Fruit fly (Drosophila melanogaster): ENCODE results near the gene CG13288.
A peak's percentile ranks its signal among the peaks of the same experiment; 100 is the strongest.

The CG13288 gene

DNA sequence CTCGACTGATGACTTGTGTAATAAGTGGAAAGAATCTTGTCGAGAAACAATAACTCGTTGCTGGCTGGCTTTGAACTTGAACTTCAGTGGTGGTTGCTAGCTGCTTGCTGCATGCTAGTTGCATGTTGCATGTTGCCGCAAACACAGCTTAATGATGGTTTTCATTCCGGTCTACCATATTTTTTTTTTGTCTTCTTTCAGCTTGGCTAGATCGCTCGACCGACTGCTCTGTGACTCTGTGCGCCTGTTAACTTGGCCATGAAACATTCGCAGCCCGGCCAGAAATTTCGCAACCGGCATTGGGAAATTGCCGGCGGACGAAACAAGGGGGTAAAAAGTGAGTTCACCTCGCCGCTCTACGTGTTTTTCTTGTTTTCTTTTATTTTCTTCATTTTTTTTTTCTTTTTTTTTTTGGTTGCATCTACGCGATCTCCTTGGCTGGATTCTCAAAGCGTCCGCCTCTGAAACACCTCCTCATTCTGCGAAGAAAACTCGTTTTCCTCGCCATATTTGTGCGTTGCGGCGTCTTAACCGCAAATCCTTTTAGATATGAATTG lies 36.2 kb downstream of the CG13288 start:
- no peak for TF ChIP-seq CTCF (optimal IDR thresholded peaks at IDR 0.05)
- TF ChIP-seq CG8478 (optimal IDR thresholded peaks at IDR 0.05) = no peak

DNA sequence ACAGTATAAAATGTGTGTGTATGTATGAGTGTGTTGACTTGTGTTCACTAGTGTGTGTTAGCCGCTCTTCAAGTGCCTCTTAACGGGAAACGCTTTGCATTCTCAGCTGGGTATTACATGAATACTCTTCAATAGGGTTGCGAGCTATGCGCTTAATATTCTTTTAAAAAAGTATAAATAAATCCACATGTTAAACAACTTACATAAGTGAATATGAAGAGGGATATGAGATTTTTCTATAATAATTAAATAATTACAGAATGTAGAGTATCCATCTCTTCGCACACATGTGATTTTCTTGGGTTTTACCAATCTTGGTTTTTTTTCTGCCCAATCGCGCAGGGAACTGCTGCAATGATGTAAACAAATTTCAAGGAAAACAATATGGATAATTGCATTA lies 38.4 kb downstream of the CG13288 start:
- no peak for TF ChIP-seq CG8478 (optimal IDR thresholded peaks at IDR 0.05)

DNA sequence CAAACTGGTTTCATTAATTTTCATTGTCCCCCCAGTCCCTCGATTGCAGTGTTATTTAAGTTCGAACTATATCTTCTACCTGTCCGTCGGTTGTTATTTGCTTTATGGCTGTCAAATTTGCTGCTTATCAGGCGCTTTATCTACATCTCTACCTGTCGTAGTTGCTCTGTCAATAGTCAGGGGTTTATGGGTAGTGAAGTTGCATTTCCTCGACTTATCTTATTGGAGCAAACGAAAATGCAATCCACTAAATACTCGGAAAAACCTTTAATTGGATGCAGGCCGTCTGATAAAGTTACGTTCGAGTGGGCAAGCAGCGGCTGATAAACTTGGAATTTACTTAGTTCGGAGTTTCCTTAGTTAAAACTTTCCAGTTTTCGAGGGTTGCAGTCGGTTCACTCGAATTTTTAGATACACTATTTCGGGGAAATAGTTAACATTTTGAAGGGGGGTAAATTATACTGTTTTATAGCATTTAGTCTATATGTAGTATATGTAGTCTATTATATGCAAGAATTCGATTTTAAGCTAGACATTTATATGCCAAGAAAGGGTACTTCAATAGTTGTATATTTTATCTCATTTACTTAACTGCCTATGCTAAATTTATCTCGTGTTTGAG lies 40.0 kb downstream of the CG13288 start:
- TF ChIP-seq CG8478 (optimal IDR thresholded peaks at IDR 0.05) (no peak), CTCF (optimal IDR thresholded peaks at IDR 0.05) (no peak)

DNA sequence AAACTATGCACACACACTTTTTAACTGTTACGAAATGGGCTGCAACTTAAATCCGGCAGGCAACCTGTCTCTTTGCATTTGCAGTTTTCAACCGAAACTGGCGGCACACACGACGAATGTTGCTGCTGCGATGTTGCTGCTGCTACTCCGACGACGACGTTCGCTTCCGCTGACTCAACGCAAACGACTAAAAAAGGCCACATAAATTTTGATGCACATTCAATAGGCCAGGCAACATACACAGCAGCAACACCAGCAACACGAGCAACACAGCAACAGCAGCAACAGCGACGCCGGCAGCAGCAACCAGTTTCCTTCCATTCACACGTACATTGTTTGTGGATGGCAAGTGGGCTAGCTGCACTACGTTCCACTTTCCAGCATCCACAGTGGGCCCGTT lies 43.3 kb downstream of the CG13288 start, which contains the start of gene Egfrap:
Gene Egfrap (minus strand): TSS at position 192 of the 400 bp plus-strand sequence.
- TF ChIP-seq CTCF (optimal IDR thresholded peaks at IDR 0.05) (no peak), CG8478 (optimal IDR thresholded peaks at IDR 0.05) (no peak)

DNA sequence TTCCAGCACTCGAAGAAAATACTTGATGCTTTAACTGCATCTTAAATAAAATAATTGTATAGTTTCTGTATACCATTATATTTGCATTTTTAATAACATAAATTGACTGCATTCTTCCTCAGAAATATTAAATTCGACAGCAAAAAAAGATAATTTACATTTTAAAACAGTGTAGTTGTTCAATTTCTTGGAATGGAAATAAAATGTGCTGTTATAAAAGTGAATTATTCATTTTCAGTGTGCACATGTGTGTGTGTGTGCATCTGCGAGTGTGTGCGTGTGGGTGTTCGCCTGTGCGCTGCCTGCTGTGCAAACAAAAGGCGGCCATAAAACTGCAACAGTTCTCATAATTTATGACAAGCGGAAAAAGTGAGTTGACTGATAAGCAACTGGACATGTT lies 45.0 kb downstream of the CG13288 start:
- no peak for TF ChIP-seq CTCF (optimal IDR thresholded peaks at IDR 0.05)
- no peak for TF ChIP-seq CG8478 (optimal IDR thresholded peaks at IDR 0.05)

DNA sequence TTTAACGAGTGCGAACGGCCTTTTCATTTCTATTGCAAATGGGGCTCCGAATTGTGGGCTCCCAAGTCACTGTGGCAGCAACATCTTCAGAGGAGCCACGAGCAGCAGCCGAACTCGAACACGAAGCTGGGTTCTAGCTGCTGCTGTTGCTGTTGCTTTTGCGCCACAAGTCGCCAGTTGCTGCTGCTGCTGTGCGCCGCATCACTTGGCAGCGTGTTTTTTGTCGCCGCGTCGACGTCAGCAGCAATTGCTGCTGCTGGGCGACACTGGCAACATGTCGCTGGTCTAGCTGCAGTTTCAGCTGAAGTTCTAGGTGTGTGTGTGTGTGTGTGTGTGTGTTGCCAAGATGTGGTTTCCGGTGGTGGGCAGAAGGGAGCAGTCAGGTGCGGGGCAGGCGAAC lies 45.4 kb downstream of the CG13288 start:
- TF ChIP-seq CG8478 (optimal IDR thresholded peaks at IDR 0.05) = no peak
- TF ChIP-seq CTCF (optimal IDR thresholded peaks at IDR 0.05) = no peak

DNA sequence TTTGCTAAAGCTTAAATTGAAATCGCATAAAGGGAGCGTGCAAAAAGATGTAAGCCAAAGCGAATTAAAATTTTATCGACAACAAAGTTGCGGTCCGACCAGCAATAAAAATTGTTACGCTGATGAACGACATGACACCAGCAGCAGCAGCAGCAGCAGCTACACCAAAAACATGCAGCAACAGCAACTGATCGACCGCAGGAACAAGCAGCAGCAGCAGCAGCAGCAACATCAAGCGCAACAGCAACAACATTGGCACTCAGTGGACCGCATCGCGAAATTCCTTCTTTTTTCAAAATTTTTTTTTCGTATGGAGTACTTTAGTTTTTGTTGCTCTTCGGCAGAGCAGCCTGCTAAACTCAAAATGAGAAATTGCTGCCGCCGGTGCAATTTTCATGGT lies 47.8 kb downstream of the CG13288 start:
- TF ChIP-seq CTCF (optimal IDR thresholded peaks at IDR 0.05) = no peak
- TF ChIP-seq CG8478 (optimal IDR thresholded peaks at IDR 0.05) = no peak

DNA sequence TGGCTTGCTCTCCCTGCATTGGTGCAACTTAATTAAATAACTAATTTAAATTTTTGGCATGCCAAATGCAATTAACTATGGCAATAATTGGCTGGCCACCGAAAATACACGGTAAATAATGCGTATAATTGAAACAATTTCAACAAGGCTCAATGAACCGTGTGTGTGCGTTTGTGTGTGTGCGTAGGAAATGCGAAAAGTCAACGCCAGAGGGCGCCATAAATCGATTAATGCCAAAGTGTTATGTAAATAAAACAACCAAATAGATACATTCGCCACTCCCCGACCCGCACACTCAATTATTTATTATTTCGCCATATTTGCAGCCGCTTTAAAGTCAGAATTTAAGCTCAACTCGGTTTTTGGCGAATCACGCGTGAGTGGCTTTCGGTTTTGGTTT lies 50.0 kb downstream of the CG13288 start:
- peak; percentile 70 to 73 for TF ChIP-seq CTCF (optimal IDR thresholded peaks at IDR 0.05)
- TF ChIP-seq CG8478 (optimal IDR thresholded peaks at IDR 0.05) = no peak

DNA sequence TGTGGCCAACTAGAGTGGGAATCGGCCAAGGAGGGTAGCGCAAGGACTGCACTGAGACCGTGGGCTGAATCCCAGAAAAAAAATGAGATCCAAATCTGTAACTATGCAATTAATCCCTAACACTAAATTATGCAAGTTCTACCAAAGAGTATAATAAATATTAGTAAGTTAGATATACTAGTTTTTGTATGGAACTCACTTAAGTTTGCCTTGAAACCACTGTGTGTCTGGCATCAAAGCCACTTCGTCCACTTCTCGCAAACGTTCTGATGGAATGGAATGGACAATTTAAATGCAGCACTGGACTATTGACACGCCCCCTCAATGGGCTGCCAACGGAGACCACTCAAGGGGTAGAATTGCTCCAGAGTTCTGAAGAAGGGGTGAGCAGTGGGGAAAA lies 50.9 kb downstream of the CG13288 start:
- TF ChIP-seq CTCF (optimal IDR thresholded peaks at IDR 0.05) = no peak
- no peak for TF ChIP-seq CG8478 (optimal IDR thresholded peaks at IDR 0.05)

DNA sequence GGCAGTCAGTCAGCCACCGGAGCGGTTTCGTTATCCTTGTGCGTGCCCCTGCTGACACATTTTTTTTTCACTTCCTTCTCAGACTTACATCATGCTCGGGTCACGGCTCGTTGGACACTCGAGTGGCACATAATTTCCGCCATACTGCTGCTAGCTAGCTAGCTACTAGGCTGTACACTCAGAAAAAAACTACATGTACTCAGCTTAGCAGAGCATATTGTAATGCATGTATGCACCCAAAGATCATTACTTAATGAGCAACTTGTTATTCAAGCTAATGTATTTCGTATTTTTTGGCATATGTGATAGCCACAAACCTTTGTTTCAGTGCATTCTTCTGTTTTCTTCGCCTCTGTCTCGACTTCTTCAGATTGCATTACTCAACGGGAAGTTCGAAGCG lies 57.2 kb downstream of the CG13288 start:
- TF ChIP-seq CTCF (optimal IDR thresholded peaks at IDR 0.05) = no peak
- no peak for TF ChIP-seq CG8478 (optimal IDR thresholded peaks at IDR 0.05)

DNA sequence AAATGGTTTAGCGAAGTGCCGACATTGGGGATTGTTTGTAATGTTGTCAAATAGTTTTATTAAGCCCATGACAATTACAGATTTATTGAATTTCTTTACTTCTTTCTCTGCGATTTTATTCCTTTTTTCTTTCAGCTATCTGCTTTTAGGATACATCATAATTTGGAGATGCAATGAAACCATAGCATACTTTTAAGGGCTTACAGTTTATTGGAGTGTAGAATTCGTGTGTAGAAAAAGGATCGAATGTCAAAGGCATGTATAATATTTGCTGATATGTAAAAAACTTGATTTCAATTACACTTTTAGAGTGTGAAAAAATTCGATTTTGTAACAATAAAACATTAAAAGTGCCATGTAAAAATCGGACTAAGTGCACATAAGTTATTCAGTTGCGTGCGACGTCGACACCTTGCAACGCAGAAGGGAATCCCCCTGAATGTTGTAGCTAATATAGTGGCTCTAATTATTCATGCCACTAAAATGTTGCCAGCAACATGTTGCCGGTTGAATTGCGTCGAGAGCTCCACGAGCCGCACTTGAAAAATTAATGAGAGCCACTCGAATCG lies 59.8 kb downstream of the CG13288 start:
- peak; percentile 66 to 68 for TF ChIP-seq CTCF (optimal IDR thresholded peaks at IDR 0.05)
- TF ChIP-seq CG8478 (optimal IDR thresholded peaks at IDR 0.05) = no peak
